Fruit fly (Drosophila melanogaster): Measurements from ENCODE around the gene Rassf.
A peak's percentile ranks its signal among the peaks of the same experiment; 100 is the strongest.

The Rassf gene

dm6 chr3R:23130884-23131283 is 13.2 kb upstream of the Rassf start:
- no peak for TF ChIP-seq CG4496 (GFP tag; IDR thresholded peaks at IDR 0.05)
- TF ChIP-seq CG15710 (tag; optimal IDR thresholded peaks at IDR 0.05): no peak
- TF ChIP-seq fd96Ca (GFP tag; IDR thresholded peaks at IDR 0.05): 0 out of 3 replicates have a peak, but pooled peaks have one; percentile 8

- TF ChIP-seq gl (tag; optimal IDR thresholded peaks at IDR 0.05) (no peak), rn (GFP tag; IDR thresholded peaks at IDR 0.05) (no peak), CG13204 (GFP tag; optimal IDR thresholded peaks at IDR 0.05) (no peak), CG10348 (GFP tag; IDR thresholded peaks at IDR 0.05) (no peak), CG4496 (GFP tag; IDR thresholded peaks at IDR 0.05) (no peak), Ets98B (GFP tag; IDR thresholded peaks at IDR 0.05) (no peak), CG8159 (tag; optimal IDR thresholded peaks at IDR 0.05) (no peak), CG14655 (GFP tag; optimal IDR thresholded peaks at IDR 0.05) (no peak)
Measured at dm6 chr3R:23130181-23130580, 12.4 kb upstream of the Rassf start.

- TF ChIP-seq EcR (GFP tag; optimal IDR thresholded peaks at IDR 0.05) (no peak), CG4496 (GFP tag; IDR thresholded peaks at IDR 0.05) (no peak), CG8301 (tag; optimal IDR thresholded peaks at IDR 0.05) (no peak)
Measured at dm6 chr3R:23129617-23130016, 11.9 kb upstream of the Rassf start.

dm6 chr3R:23127796-23128195 is 10.1 kb upstream of the Rassf start, which contains the start of gene CG31457:
Gene CG31457, minus strand, starts transcription at chr3R:23127981.
- no peak for TF ChIP-seq gl (tag; optimal IDR thresholded peaks at IDR 0.05)
- TF ChIP-seq Pif1A (GFP tag; optimal IDR thresholded peaks at IDR 0.05): no peak
- no peak for TF ChIP-seq Snoo (tag; optimal IDR thresholded peaks at IDR 0.05)
- TF ChIP-seq CG14655 (GFP tag; optimal IDR thresholded peaks at IDR 0.05): no peak
- no peak for TF ChIP-seq CG15710 (tag; optimal IDR thresholded peaks at IDR 0.05)
- no peak for TF ChIP-seq EcR (GFP tag; optimal IDR thresholded peaks at IDR 0.05)
- no peak for TF ChIP-seq CG4496 (GFP tag; IDR thresholded peaks at IDR 0.05)
- no peak for TF ChIP-seq CG12605 (GFP tag; IDR thresholded peaks at IDR 0.05)

- no peak for TF ChIP-seq Snoo (tag; optimal IDR thresholded peaks at IDR 0.05)
- no peak for TF ChIP-seq CG8301 (tag; optimal IDR thresholded peaks at IDR 0.05)
- TF ChIP-seq CG34367 (tag; optimal IDR thresholded peaks at IDR 0.05): no peak
- TF ChIP-seq CG12605 (GFP tag; IDR thresholded peaks at IDR 0.05): no peak
- TF ChIP-seq Ets98B (GFP tag; IDR thresholded peaks at IDR 0.05): no peak
- TF ChIP-seq Pif1B (GFP tag; optimal IDR thresholded peaks at IDR 0.05): no peak
- TF ChIP-seq CG14655 (GFP tag; optimal IDR thresholded peaks at IDR 0.05): no peak
- no peak for TF ChIP-seq D1 (tag; optimal IDR thresholded peaks at IDR 0.05)
- TF ChIP-seq CG17806 (tag; optimal IDR thresholded peaks at IDR 0.05): no peak
- no peak for TF ChIP-seq EcR (GFP tag; optimal IDR thresholded peaks at IDR 0.05)
- no peak for TF ChIP-seq Pif1A (GFP tag; optimal IDR thresholded peaks at IDR 0.05)
Measured at dm6 chr3R:23126241-23127022, 8.7 kb upstream of the Rassf start, which contains the start of gene CG31365. Gene CG31365, minus strand, starts transcription at chr3R:23126422.

dm6 chr3R:23120933-23121332 is 3.2 kb upstream of the Rassf start:
- TF ChIP-seq Snoo (tag; optimal IDR thresholded peaks at IDR 0.05) (no peak), CG14655 (GFP tag; optimal IDR thresholded peaks at IDR 0.05) (no peak), Pif1B (GFP tag; optimal IDR thresholded peaks at IDR 0.05) (no peak), CG4496 (GFP tag; IDR thresholded peaks at IDR 0.05) (no peak), Ets98B (GFP tag; IDR thresholded peaks at IDR 0.05) (no peak), Pif1A (GFP tag; optimal IDR thresholded peaks at IDR 0.05) (no peak), CG32121 (GFP tag; IDR thresholded peaks at IDR 0.05) (no peak), CG8301 (tag; optimal IDR thresholded peaks at IDR 0.05) (no peak), CG10348 (GFP tag; IDR thresholded peaks at IDR 0.05) (no peak)

dm6 chr3R:23119873-23120272 is 2.1 kb upstream of the Rassf start:
- TF ChIP-seq CG10348 (GFP tag; IDR thresholded peaks at IDR 0.05) (no peak), EcR (GFP tag; optimal IDR thresholded peaks at IDR 0.05) (peak; percentile 42)

dm6 chr3R:23112680-23113362 is 4.9 kb downstream of the Rassf start, which contains the start of gene Cow:
Gene Cow, minus strand, starts transcription at chr3R:23112730.
- TF ChIP-seq CG13204 (GFP tag; optimal IDR thresholded peaks at IDR 0.05) (no peak), gl (tag; optimal IDR thresholded peaks at IDR 0.05) (no peak), CG9948 (tag; optimal IDR thresholded peaks at IDR 0.05) (peak; percentile 40), Snoo (tag; optimal IDR thresholded peaks at IDR 0.05) (no peak), CG34367 (tag; optimal IDR thresholded peaks at IDR 0.05) (peak; percentile 34), CG17806 (tag; optimal IDR thresholded peaks at IDR 0.05) (peak; percentile 29), CG10348 (GFP tag; IDR thresholded peaks at IDR 0.05) (no peak), CG8159 (tag; optimal IDR thresholded peaks at IDR 0.05) (peak; percentile 64), CG32121 (GFP tag; IDR thresholded peaks at IDR 0.05) (0 out of 2 replicates have a peak, but pooled peaks have one; percentile 39), CG12605 (GFP tag; IDR thresholded peaks at IDR 0.05) (no peak), D1 (tag; optimal IDR thresholded peaks at IDR 0.05) (no peak), Ets98B (GFP tag; IDR thresholded peaks at IDR 0.05) (peak; percentile 63), CG15710 (tag; optimal IDR thresholded peaks at IDR 0.05) (peak; percentile 56), CG8301 (tag; optimal IDR thresholded peaks at IDR 0.05) (peak; percentile 45), fd96Ca (GFP tag; IDR thresholded peaks at IDR 0.05) (peak; percentile 60; the same call in 1 of the 3 replicates), rn (GFP tag; IDR thresholded peaks at IDR 0.05) (no peak), Pif1A (GFP tag; optimal IDR thresholded peaks at IDR 0.05) (peak; percentile 23), EcR (GFP tag; optimal IDR thresholded peaks at IDR 0.05) (no peak), CG4496 (GFP tag; IDR thresholded peaks at IDR 0.05) (peak; percentile 66; the same call in 2 of the 3 replicates), CG14655 (GFP tag; optimal IDR thresholded peaks at IDR 0.05) (peak; percentile 53), Pif1B (GFP tag; optimal IDR thresholded peaks at IDR 0.05) (peak; percentile 14)

All from whole organism, pupa.